Worm (Caenorhabditis elegans) whole organism, young adult: ENCODE data around the gene C28H8.8.

Source experiments
- D2030.7 ChIP-seq: fragments of 200-800 bp; sonication (Bioruptor generic); IDR thresholded peaks from 2 replicates; pipeline ENCODE4 v1.3.6; 2022; ENCODE audit warnings: missing genetic modification reagents, missing genetic modification characterization, missing compliant biosample characterization
- efl-1 ChIP-seq: fragments of 150-350 bp; optimal IDR thresholded peaks from 2 replicates; lab custom pipeline; 2014; ENCODE audit warnings: missing biosample characterization, missing genetic modification reagents, missing genetic modification characterization
- egrh-3 ChIP-seq: fragments of 200-800 bp; sonication (Bioruptor generic); IDR thresholded peaks from 2 replicates; pipeline ENCODE4 v1.3.6; 2022; ENCODE audit warnings: missing genetic modification reagents, missing genetic modification characterization, missing compliant biosample characterization
- gei-17 ChIP-seq: fragments of 200-800 bp; sonication (Bioruptor generic); optimal IDR thresholded peaks from 2 replicates; lab custom pipeline; 2018; ENCODE audit warnings: mild to moderate bottlenecking, missing genetic modification characterization, missing compliant biosample characterization
- lir-1 ChIP-seq: fragments of 200-800 bp; sonication (Bioruptor generic); conservative IDR thresholded peaks from 2 replicates; pipeline ENCODE4 v1.3.6; 2022; ENCODE audit warnings: missing genetic modification reagents, missing genetic modification characterization, missing compliant biosample characterization
- snpc-4 ChIP-seq, 5 experiments: fragments of 150-350 bp in 1 of 5; sonication (generic microtip) in 4 of 5; optimal IDR thresholded peaks; 2 replicates each; lab custom pipeline; 2014 to 2018; ENCODE audit warnings: missing genetic modification characterization in 5 of 5, missing biosample characterization in 3 of 5, antibody characterized with exemption in 2 of 5, mild to moderate bottlenecking in 2 of 5, missing compliant biosample characterization in 2 of 5, missing genotype in 2 of 5, moderate library complexity in 2 of 5, missing genetic modification reagents in 1 of 5
- unc-62 ChIP-seq: fragments of 150-350 bp; optimal IDR thresholded peaks from 2 replicates; lab custom pipeline; 2014; ENCODE audit warnings: missing biosample characterization, missing genetic modification reagents, missing genetic modification characterization

ce11 chrIII:5846412-5846811, 42.2 kb downstream of the C28H8.8 start:
- no peak for TF ChIP-seq snpc-4 (GFP tag; optimal IDR thresholded peaks at IDR 0.05; lab: Kevin White, UChicago)
- TF ChIP-seq snpc-4 (tag; optimal IDR thresholded peaks at IDR 0.05; lab: Kevin White, UChicago): no peak
- no peak for TF ChIP-seq lir-1 (GFP tag; lab: Robert Waterston, UW)
- TF ChIP-seq gei-17 (GFP tag; lab: Kevin White, UChicago): no peak
- no peak for TF ChIP-seq egrh-3
- TF ChIP-seq efl-1 (GFP tag; lab: Kevin White, UChicago): no peak
- no peak for TF ChIP-seq unc-62
- no peak for TF ChIP-seq D2030.7 (GFP tag; lab: Robert Waterston, UW)
